Worm (Caenorhabditis elegans): ENCODE measurements around the gene K06B4.15.

DNA sequence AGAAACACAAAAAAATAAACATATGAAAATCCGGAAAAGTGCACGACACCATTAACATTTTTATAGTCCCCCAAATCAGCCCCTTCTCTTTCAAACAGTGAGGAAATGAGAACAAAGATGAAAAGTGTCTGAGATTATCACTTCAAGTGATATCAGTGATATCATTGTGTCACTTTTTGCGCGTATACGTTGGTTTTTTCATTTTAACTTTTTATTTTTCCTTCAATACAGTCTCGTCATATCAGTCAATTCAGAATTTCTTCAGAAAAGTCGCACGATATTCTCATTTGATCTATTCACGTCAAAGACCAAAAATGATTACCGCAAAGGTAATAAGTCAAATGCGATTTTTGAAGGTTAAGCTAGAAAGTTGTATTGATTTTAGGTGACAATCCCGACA is 34.5 kb downstream of the K06B4.15 start, which contains the start of gene twk-34:
- TF ChIP-seq crh-2 (tag; optimal IDR thresholded peaks at IDR 0.05) (no peak), nhr-23 (tag; optimal IDR thresholded peaks at IDR 0.05) (no peak), ztf-11 (tag; optimal IDR thresholded peaks at IDR 0.05) (no peak), lsy-2 (tag; optimal IDR thresholded peaks at IDR 0.05) (no peak), nhr-77 (tag; optimal IDR thresholded peaks at IDR 0.05) (no peak), nhr-10 (tag; optimal IDR thresholded peaks at IDR 0.05) (no peak), nhr-25 (tag; optimal IDR thresholded peaks at IDR 0.05) (no peak), egl-27 (tag; optimal IDR thresholded peaks at IDR 0.05) (no peak), unc-55 (GFP tag; optimal IDR thresholded peaks at IDR 0.05) (no peak), nhr-11 (tag; optimal IDR thresholded peaks at IDR 0.05) (no peak), elt-3 (tag; optimal IDR thresholded peaks at IDR 0.05) (no peak), ceh-16 (tag; optimal IDR thresholded peaks at IDR 0.05) (no peak), dmd-4 (tag; optimal IDR thresholded peaks at IDR 0.05) (no peak), snpc-4 (tag; optimal IDR thresholded peaks at IDR 0.05) (no peak)

Data from whole organism, L2 larva.